Fruit fly (Drosophila melanogaster): ENCODE data around the gene Atg17.
A peak's percentile ranks its signal among the peaks of the same experiment; 100 is the strongest.

Gene Atg17

DNA sequence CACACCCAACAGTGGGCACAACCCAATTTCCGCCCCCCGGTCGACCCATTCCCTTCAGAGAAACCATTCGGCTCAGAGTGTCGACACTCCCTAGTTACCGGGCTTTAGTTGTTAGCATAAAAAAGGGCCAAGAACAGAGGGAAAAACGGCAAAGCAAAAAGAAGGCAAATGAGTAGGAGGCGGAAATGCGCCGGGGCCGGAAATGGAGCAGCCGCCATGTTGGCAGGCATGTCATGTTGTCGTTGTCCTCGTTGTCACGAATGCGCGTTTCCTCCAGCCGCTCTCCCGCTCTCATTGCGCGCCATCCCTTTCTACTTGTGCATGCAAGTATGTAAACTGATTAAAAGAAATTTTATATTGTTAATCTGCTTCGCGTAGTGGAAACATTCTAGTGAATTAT lies 26.9 kb downstream of the Atg17 start (continued):
- no peak for TF ChIP-seq corto (GFP tag; optimal IDR thresholded peaks at IDR 0.05)
- no peak for TF ChIP-seq ap (GFP tag; IDR thresholded peaks at IDR 0.05)
- no peak for TF ChIP-seq Hand (GFP tag; optimal IDR thresholded peaks at IDR 0.05)
- no peak for TF ChIP-seq CG3995 (GFP tag; optimal IDR thresholded peaks at IDR 0.05)
- TF ChIP-seq gcm (GFP tag; optimal IDR thresholded peaks at IDR 0.05) = no peak
- peak; percentile 61 for TF ChIP-seq abd-A (tag; optimal IDR thresholded peaks at IDR 0.05)
- TF ChIP-seq CG17802 (tag; optimal IDR thresholded peaks at IDR 0.05) = no peak
- no peak for TF ChIP-seq CG16815 (GFP tag; optimal IDR thresholded peaks at IDR 0.05)
- no peak for TF ChIP-seq CG8388 (GFP tag; optimal IDR thresholded peaks at IDR 0.05)
- peak; percentile 43 for TF ChIP-seq CG6765 (GFP tag; optimal IDR thresholded peaks at IDR 0.05)
- TF ChIP-seq bigmax (GFP tag; optimal IDR thresholded peaks at IDR 0.05) = no peak
- TF ChIP-seq lab (GFP tag; optimal IDR thresholded peaks at IDR 0.05) = peak; percentile 71
- TF ChIP-seq CG11456 (GFP tag; IDR thresholded peaks at IDR 0.05) = no peak
- no peak for TF ChIP-seq CG8765 (GFP tag; IDR thresholded peaks at IDR 0.05)
- no peak for TF ChIP-seq Pdp1 (GFP tag; optimal IDR thresholded peaks at IDR 0.05)
- no peak for TF ChIP-seq CG6689 (GFP tag; IDR thresholded peaks at IDR 0.05)
- no peak for TF ChIP-seq HLH54F (GFP tag; optimal IDR thresholded peaks at IDR 0.05)
- no peak for TF ChIP-seq CG16813 (GFP tag; IDR thresholded peaks at IDR 0.05; ENCODE audit: partially characterized antibody)
- no peak for TF ChIP-seq CG4820 (GFP tag; optimal IDR thresholded peaks at IDR 0.05)
- TF ChIP-seq CG6791 (GFP tag; IDR thresholded peaks at IDR 0.05; ENCODE audit: partially characterized antibody) = no peak
- no peak for TF ChIP-seq sna (GFP tag; IDR thresholded peaks at IDR 0.05; ENCODE audit: partially characterized antibody)
- TF ChIP-seq CG14860 (GFP tag; IDR thresholded peaks at IDR 0.05; ENCODE audit: partially characterized antibody) = no peak
- TF ChIP-seq MBD-R2 (GFP tag; IDR thresholded peaks at IDR 0.05) = no peak
- peak; percentile 41; the same call in 1 of the 2 replicates for TF ChIP-seq Rfx (GFP tag; IDR thresholded peaks at IDR 0.05)
- TF ChIP-seq Max (GFP tag; optimal IDR thresholded peaks at IDR 0.05) = no peak
- TF ChIP-seq dpn (GFP tag; optimal IDR thresholded peaks at IDR 0.05) = no peak
- TF ChIP-seq org-1 (GFP tag; optimal IDR thresholded peaks at IDR 0.05) = no peak
- TF ChIP-seq CG31365 (tag; optimal IDR thresholded peaks at IDR 0.05) = no peak
- no peak for TF ChIP-seq Sry-β (GFP tag; optimal IDR thresholded peaks at IDR 0.05)
- no peak for TF ChIP-seq CG10654 (GFP tag; optimal IDR thresholded peaks at IDR 0.05)
- TF ChIP-seq Ada2b (GFP tag; IDR thresholded peaks at IDR 0.05) = no peak
- TF ChIP-seq eve (GFP tag; optimal IDR thresholded peaks at IDR 0.05) = no peak
- TF ChIP-seq inv (GFP tag; IDR thresholded peaks at IDR 0.05; ENCODE audit: partially characterized antibody) = no peak
- TF ChIP-seq Nf-YB (GFP tag; optimal IDR thresholded peaks at IDR 0.05) = no peak
- no peak for TF ChIP-seq CG13424 (tag; optimal IDR thresholded peaks at IDR 0.05)
- TF ChIP-seq Dp (GFP tag; optimal IDR thresholded peaks at IDR 0.05) = no peak
- TF ChIP-seq ash1 (GFP tag; optimal IDR thresholded peaks at IDR 0.05) = no peak
- no peak for TF ChIP-seq Dll (GFP tag; IDR thresholded peaks at IDR 0.05; ENCODE audit: partially characterized antibody)
- no peak for TF ChIP-seq row (GFP tag; IDR thresholded peaks at IDR 0.05)
- no peak for TF ChIP-seq CG32532 (GFP tag; IDR thresholded peaks at IDR 0.05)
- TF ChIP-seq CG43689 (GFP tag; IDR thresholded peaks at IDR 0.05) = no peak
- no peak for TF ChIP-seq oc (tag; optimal IDR thresholded peaks at IDR 0.05)
- TF ChIP-seq CG12769 (tag; optimal IDR thresholded peaks at IDR 0.05) = no peak
- no peak for TF ChIP-seq prd (optimal IDR thresholded peaks at IDR 0.05)
- no peak for TF ChIP-seq prd (GFP tag; IDR thresholded peaks at IDR 0.05)
- TF ChIP-seq ERR (GFP tag; optimal IDR thresholded peaks at IDR 0.05) = no peak
- no peak for TF ChIP-seq gsb-n (tag; optimal IDR thresholded peaks at IDR 0.05)
- no peak for TF ChIP-seq Hr3 (GFP tag; optimal IDR thresholded peaks at IDR 0.05)
- TF ChIP-seq CG17568 (GFP tag; optimal IDR thresholded peaks at IDR 0.05) = no peak
- no peak for TF ChIP-seq B-H1 (GFP tag; IDR thresholded peaks at IDR 0.05)
- no peak for TF ChIP-seq pb (GFP tag; optimal IDR thresholded peaks at IDR 0.05)
